Worm (Caenorhabditis elegans) whole organism, late embryonic: ENCODE measurements around the gene Y67A10A.11.

Source experiments
- C08G9.2 ChIP-seq: sonication (generic microtip); optimal IDR thresholded peaks from 2 replicates; lab custom pipeline; 2016; ENCODE audit warnings: mild to moderate bottlenecking, missing genetic modification characterization, moderate library complexity, missing compliant biosample characterization
- K09A11.1 ChIP-seq: sonication (generic microtip); optimal IDR thresholded peaks from 2 replicates; lab custom pipeline; 2017; ENCODE audit warnings: antibody characterized with exemption, mild to moderate bottlenecking, missing genetic modification characterization, missing compliant biosample characterization; ENCODE audit not compliant: insufficient read depth
- T23F11.4 ChIP-seq: fragments of 200-800 bp; sonication (Bioruptor generic); optimal IDR thresholded peaks from 2 replicates; lab custom pipeline; 2018; ENCODE audit warnings: mild to moderate bottlenecking, missing genetic modification characterization, missing compliant biosample characterization
- ahr-1 ChIP-seq: sonication (generic microtip); optimal IDR thresholded peaks from 2 replicates; lab custom pipeline; 2016; ENCODE audit warnings: missing genetic modification characterization, missing compliant biosample characterization
- ceh-19 ChIP-seq: fragments of 200-800 bp; sonication (Bioruptor generic); optimal IDR thresholded peaks from 2 replicates; lab custom pipeline; 2018; ENCODE audit warnings: mild to moderate bottlenecking, missing genetic modification characterization, missing compliant biosample characterization
- ceh-22 ChIP-seq: sonication (generic microtip); optimal IDR thresholded peaks from 2 replicates; lab custom pipeline; 2017; ENCODE audit warnings: missing biosample characterization, missing genetic modification characterization
- ceh-30 ChIP-seq: fragments of 150-350 bp; optimal IDR thresholded peaks from 2 replicates; lab custom pipeline; 2014; ENCODE audit warnings: missing biosample characterization, missing genetic modification characterization
- ceh-34 ChIP-seq: sonication (generic microtip); optimal IDR thresholded peaks from 2 replicates; lab custom pipeline; 2016; ENCODE audit warnings: mild to moderate bottlenecking, missing genetic modification characterization, missing compliant biosample characterization
- ceh-45 ChIP-seq: fragments of 200-800 bp; sonication (Bioruptor generic); IDR thresholded peaks from 2 replicates; pipeline ENCODE4 v1.3.6; 2022; ENCODE audit warnings: missing genetic modification reagents, missing genetic modification characterization, missing compliant biosample characterization
- ceh-48 ChIP-seq: sonication (generic microtip); optimal IDR thresholded peaks from 2 replicates; lab custom pipeline; 2016; ENCODE audit warnings: missing genetic modification characterization, inconsistent platforms, missing compliant biosample characterization
- ceh-6 ChIP-seq: fragments of 200-800 bp; sonication (Bioruptor generic); optimal IDR thresholded peaks from 2 replicates; lab custom pipeline; 2018; ENCODE audit warnings: mild to moderate bottlenecking, missing genetic modification characterization, missing compliant biosample characterization
- ceh-9 ChIP-seq: sonication (generic microtip); optimal IDR thresholded peaks from 2 replicates; lab custom pipeline; 2016; ENCODE audit warnings: mild to moderate bottlenecking, missing genetic modification characterization, inconsistent platforms, missing compliant biosample characterization
- che-1 ChIP-seq: sonication (generic microtip); optimal IDR thresholded peaks from 2 replicates; lab custom pipeline; 2016; ENCODE audit warnings: mild to moderate bottlenecking, missing genetic modification characterization, missing compliant biosample characterization
- dmd-4 ChIP-seq: sonication (generic microtip); optimal IDR thresholded peaks from 2 replicates; lab custom pipeline; 2016; ENCODE audit warnings: borderline replicate concordance, missing genetic modification characterization, missing compliant biosample characterization
- elt-4 ChIP-seq: sonication (generic microtip); optimal IDR thresholded peaks from 2 replicates; lab custom pipeline; 2016; ENCODE audit warnings: missing genetic modification characterization, missing compliant biosample characterization
- ets-4 ChIP-seq: sonication (generic microtip); optimal IDR thresholded peaks from 2 replicates; lab custom pipeline; 2016; ENCODE audit warnings: missing genetic modification characterization, missing compliant biosample characterization
- eyg-1 ChIP-seq: sonication (generic microtip); optimal IDR thresholded peaks from 2 replicates; lab custom pipeline; 2016; ENCODE audit warnings: missing genotype, missing genetic modification characterization, missing compliant biosample characterization
- fax-1 ChIP-seq: sonication (generic microtip); optimal IDR thresholded peaks from 2 replicates; lab custom pipeline; 2016; ENCODE audit warnings: missing genotype, missing genetic modification characterization, missing compliant biosample characterization
- fkh-6 ChIP-seq: sonication (generic microtip); optimal IDR thresholded peaks from 2 replicates; lab custom pipeline; 2016; ENCODE audit warnings: missing genetic modification characterization, missing compliant biosample characterization
- hlh-13 ChIP-seq: fragments of 200-800 bp; sonication (Bioruptor generic); optimal IDR thresholded peaks from 2 replicates; lab custom pipeline; 2018; ENCODE audit warnings: mild to moderate bottlenecking, missing genetic modification characterization, missing compliant biosample characterization
- hlh-15 ChIP-seq: sonication (generic microtip); optimal IDR thresholded peaks from 2 replicates; lab custom pipeline; 2016; ENCODE audit warnings: missing genetic modification characterization, missing compliant biosample characterization
- hlh-8 ChIP-seq: sonication (generic microtip); optimal IDR thresholded peaks from 2 replicates; lab custom pipeline; 2016; ENCODE audit warnings: missing genotype, missing genetic modification characterization, missing compliant biosample characterization
- lim-6 ChIP-seq: sonication (generic microtip); optimal IDR thresholded peaks from 2 replicates; lab custom pipeline; 2016; ENCODE audit warnings: missing genetic modification characterization, missing compliant biosample characterization
- lin-11 ChIP-seq: fragments of 200-800 bp; sonication (Bioruptor generic); optimal IDR thresholded peaks from 2 replicates; lab custom pipeline; 2018; ENCODE audit warnings: mild to moderate bottlenecking, missing genetic modification characterization, missing compliant biosample characterization
- madf-2 ChIP-seq: sonication (generic microtip); optimal IDR thresholded peaks from 2 replicates; lab custom pipeline; 2017; ENCODE audit warnings: missing genetic modification characterization, missing compliant biosample characterization
- nfya-1 ChIP-seq: sonication (generic microtip); optimal IDR thresholded peaks from 2 replicates; lab custom pipeline; 2017; ENCODE audit warnings: missing genetic modification characterization, mild to moderate bottlenecking, missing compliant biosample characterization, antibody characterized with exemption, moderate library complexity
- nhr-11 ChIP-seq: fragments of 150-350 bp; optimal IDR thresholded peaks from 2 replicates; lab custom pipeline; 2014; ENCODE audit warnings: missing biosample characterization, missing genetic modification characterization
- nhr-232 ChIP-seq: sonication (generic microtip); optimal IDR thresholded peaks from 2 replicates; lab custom pipeline; 2016; ENCODE audit warnings: missing genetic modification characterization, missing compliant biosample characterization
- npax-4 ChIP-seq: sonication (generic microtip); optimal IDR thresholded peaks from 2 replicates; lab custom pipeline; 2016; ENCODE audit warnings: missing genetic modification characterization, missing compliant biosample characterization
- odd-2 ChIP-seq: sonication (generic microtip); optimal IDR thresholded peaks from 2 replicates; lab custom pipeline; 2017; ENCODE audit warnings: antibody characterized with exemption, mild to moderate bottlenecking, missing genetic modification characterization, missing compliant biosample characterization
- pag-3 ChIP-seq: sonication (generic microtip); optimal IDR thresholded peaks from 2 replicates; lab custom pipeline; 2016; ENCODE audit warnings: missing compliant biosample characterization, missing genetic modification characterization, borderline replicate concordance
- pax-1 ChIP-seq: fragments of 150-350 bp; optimal IDR thresholded peaks from 2 replicates; lab custom pipeline; 2014; ENCODE audit warnings: missing biosample characterization, missing genetic modification characterization
- pha-2 ChIP-seq: sonication (generic microtip); optimal IDR thresholded peaks from 2 replicates; lab custom pipeline; 2017; ENCODE audit warnings: mild to moderate bottlenecking, missing genetic modification characterization, missing compliant biosample characterization
- pha-4 ChIP-seq: fragments of 150-350 bp; optimal IDR thresholded peaks from 2 replicates; lab custom pipeline; 2018; ENCODE audit warnings: missing biosample characterization, missing genetic modification reagents, missing genetic modification characterization
- pqm-1 ChIP-seq: sonication (generic microtip); optimal IDR thresholded peaks from 2 replicates; lab custom pipeline; 2016; ENCODE audit warnings: missing genetic modification characterization, missing compliant biosample characterization
- sox-4 ChIP-seq: sonication (generic microtip); optimal IDR thresholded peaks from 2 replicates; lab custom pipeline; 2017; ENCODE audit warnings: mild to moderate bottlenecking, missing genetic modification characterization, inconsistent platforms, missing compliant biosample characterization
- syd-9 ChIP-seq: sonication (generic microtip); optimal IDR thresholded peaks from 2 replicates; lab custom pipeline; 2016; ENCODE audit warnings: mild to moderate bottlenecking, missing genetic modification characterization, moderate library complexity, missing compliant biosample characterization
- unc-3 ChIP-seq, 2 experiments: fragments of 200-800 bp in 1 of 2; sonication (Bioruptor generic) in 1 of 2; sonication (generic microtip) in 1 of 2; conservative IDR thresholded peaks in 1 of 2; optimal IDR thresholded peaks in 1 of 2; 2 replicates each; pipeline versions ENCODE4 v1.3.6 to Lab custom; 2016 to 2022; ENCODE audit warnings: missing compliant biosample characterization in 2 of 2, missing genetic modification characterization in 2 of 2, missing genetic modification reagents in 1 of 2
- unc-42 ChIP-seq: sonication (generic microtip); optimal IDR thresholded peaks from 2 replicates; lab custom pipeline; 2016; ENCODE audit warnings: missing genotype, missing genetic modification characterization, missing compliant biosample characterization
- unc-86 ChIP-seq: sonication (generic microtip); optimal IDR thresholded peaks from 2 replicates; lab custom pipeline; 2016; ENCODE audit warnings: missing genetic modification characterization, missing compliant biosample characterization
- ztf-16 ChIP-seq: sonication (generic microtip); optimal IDR thresholded peaks from 2 replicates; lab custom pipeline; 2017; ENCODE audit warnings: missing genetic modification characterization, missing compliant biosample characterization

The Y67A10A.11 gene

DNA sequence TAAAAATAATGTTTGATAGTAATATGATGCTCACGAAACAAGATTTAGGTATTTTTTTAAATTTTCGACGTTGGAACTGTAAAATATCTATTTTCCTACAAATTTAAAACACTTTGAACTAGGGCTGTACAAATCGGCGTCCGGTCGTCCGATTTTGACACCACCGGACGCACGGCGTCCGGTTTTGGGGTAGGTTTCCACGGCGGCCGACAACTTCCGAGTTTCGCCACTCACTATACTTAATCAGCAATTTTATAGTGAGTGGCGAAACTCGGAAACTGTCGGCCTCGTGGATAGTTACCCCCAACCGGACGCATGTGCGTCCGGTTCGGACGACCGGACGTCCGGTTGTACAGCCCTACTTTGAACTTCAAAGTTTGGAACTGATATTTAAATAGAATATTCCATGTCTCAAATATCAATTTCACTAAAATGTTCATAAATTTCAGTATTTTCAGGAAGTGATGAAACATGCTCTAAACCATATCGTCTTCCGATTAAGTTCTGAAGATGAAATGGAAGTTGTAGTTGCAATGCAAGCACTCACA, 37.6 kb downstream of the Y67A10A.11 start:
- no peak for TF ChIP-seq ceh-30 (tag; lab: Kevin White, UChicago)
- TF ChIP-seq unc-42 (tag; lab: Kevin White, UChicago), result no peak
- no peak for TF ChIP-seq pax-1
- no peak for TF ChIP-seq pag-3 (tag; lab: Kevin White, UChicago)
- TF ChIP-seq syd-9 (tag; lab: Kevin White, UChicago), result no peak
- TF ChIP-seq pha-4 (tag; lab: Kevin White, UChicago), result no peak

- TF ChIP-seq elt-4 (tag; lab: Kevin White, UChicago) (no peak), hlh-13 (GFP tag; lab: Kevin White, UChicago) (no peak), ceh-34 (tag; lab: Kevin White, UChicago) (no peak), npax-4 (tag; lab: Kevin White, UChicago) (no peak), odd-2 (no peak)
Measured at ce11 chrIV:14377850-14378249, 38.1 kb downstream of the Y67A10A.11 start.

DNA sequence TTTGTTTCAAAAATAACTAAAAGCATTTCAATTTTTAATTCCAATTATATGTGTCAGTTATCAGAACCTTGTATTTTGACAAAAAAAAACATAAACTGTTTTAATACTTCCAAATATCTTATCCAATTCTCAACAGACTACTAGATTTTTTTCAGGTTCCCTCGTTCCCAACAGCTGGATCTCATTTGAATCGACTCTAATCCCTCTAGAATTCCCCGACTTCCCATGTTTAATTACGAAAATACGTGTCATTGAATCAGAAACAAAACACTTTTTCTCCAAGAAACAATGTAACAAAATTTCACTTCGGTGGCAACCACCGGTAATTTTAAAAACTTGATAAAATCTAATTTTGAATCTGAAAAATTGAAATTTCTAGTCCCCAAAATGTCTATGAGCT, 39.4 kb downstream of the Y67A10A.11 start:
- TF ChIP-seq C08G9.2 (tag; lab: Kevin White, UChicago) (no peak), sox-4 (tag; lab: Kevin White, UChicago) (no peak), che-1 (tag; lab: Kevin White, UChicago) (no peak), T23F11.4 (no peak), syd-9 (tag; lab: Kevin White, UChicago) (no peak)
- TF ChIP-seq, all 69 proteins: peak for 0

ce11 chrIV:14383474-14383873, 43.7 kb downstream of the Y67A10A.11 start, which contains the start of gene paqr-3:
Gene paqr-3, minus strand, starts transcription at chrIV:14383683.
- TF ChIP-seq sox-4 (tag; lab: Kevin White, UChicago) (no peak), ceh-22 (no peak), fkh-6 (tag; lab: Kevin White, UChicago) (no peak), fax-1 (tag; lab: Kevin White, UChicago) (no peak), unc-86 (tag; lab: Kevin White, UChicago) (no peak), ceh-30 (tag; lab: Kevin White, UChicago) (no peak), ceh-9 (tag; lab: Kevin White, UChicago) (no peak), K09A11.1 (no peak), ahr-1 (tag; lab: Kevin White, UChicago) (no peak), pqm-1 (tag; lab: Kevin White, UChicago) (no peak), unc-3 (GFP tag; conservative IDR thresholded peaks at IDR 0.05; lab: Robert Waterston, UW) (no peak), unc-3 (tag; optimal IDR thresholded peaks at IDR 0.05; lab: Kevin White, UChicago) (no peak), lin-11 (no peak), ets-4 (no peak), ceh-6 (no peak), nhr-232 (tag; lab: Kevin White, UChicago) (no peak)
- TF ChIP-seq, all 69 proteins: peak for 0

- TF ChIP-seq hlh-8 (tag; lab: Kevin White, UChicago) (no peak), eyg-1 (tag; lab: Kevin White, UChicago) (no peak), nhr-232 (tag; lab: Kevin White, UChicago) (no peak), pha-2 (tag; lab: Kevin White, UChicago) (no peak), ceh-19 (no peak), K09A11.1 (no peak), pqm-1 (tag; lab: Kevin White, UChicago) (no peak), hlh-15 (tag; lab: Kevin White, UChicago) (no peak), ceh-6 (no peak), ceh-45 (no peak), ceh-9 (tag; lab: Kevin White, UChicago) (no peak), npax-4 (tag; lab: Kevin White, UChicago) (no peak), ztf-16 (no peak), madf-2 (no peak), nhr-11 (tag; lab: Kevin White, UChicago) (no peak), sox-4 (tag; lab: Kevin White, UChicago) (no peak), ceh-48 (tag; lab: Kevin White, UChicago) (no peak), nfya-1 (tag; lab: Kevin White, UChicago) (no peak), dmd-4 (tag; lab: Kevin White, UChicago) (no peak), lim-6 (tag; lab: Kevin White, UChicago) (no peak)
Measured at ce11 chrIV:14384194-14384593, 44.4 kb downstream of the Y67A10A.11 start.
